Worm (Caenorhabditis elegans): Measurements from ENCODE around the gene cyn-1.

ce11 chrV:14327776-14328175, 28.1 kb upstream of the cyn-1 start, which contains the start of gene F47B8.5:
- TF ChIP-seq him-1 (tag; optimal IDR thresholded peaks at IDR 0.05) (no peak), W03F9.2 (tag; optimal IDR thresholded peaks at IDR 0.05) (no peak)
